Fruit fly (Drosophila melanogaster) whole organism, embryonic: ENCODE data around the gene Svil.

ENCODE experiments used
- Abd-B ChIP-seq: fragments of 200-800 bp; sonication (Bioruptor generic); optimal IDR thresholded peaks from 2 replicates; lab custom pipeline; 2018; ENCODE audit warnings: missing biosample characterization, mild to moderate bottlenecking, missing genetic modification characterization, moderate library complexity
- Atf-2 ChIP-seq: fragments of 200-800 bp; sonication (Bioruptor generic); optimal IDR thresholded peaks from 2 replicates; lab custom pipeline; 2016; ENCODE audit warnings: missing biosample characterization, missing genetic modification characterization
- BEAF-32 ChIP-seq: fragments of 200-800 bp; sonication (Bioruptor generic); optimal IDR thresholded peaks from 3 replicates; lab custom pipeline; 2017; ENCODE audit warnings: missing biosample characterization, missing genetic modification characterization, mild to moderate bottlenecking, moderate library complexity, missing genetic modification reagents
- Bgb ChIP-seq: fragments of 200-800 bp; sonication (Bioruptor generic); IDR thresholded peaks from 2 replicates; pipeline ENCODE4 v1.3.6; 2022; ENCODE audit warnings: missing biosample characterization, missing genetic modification characterization; ENCODE audit not compliant: partially characterized antibody
- Blimp-1 ChIP-seq: fragments of 200-800 bp; sonication (Bioruptor generic); optimal IDR thresholded peaks from 3 replicates; lab custom pipeline; 2018; ENCODE audit warnings: missing biosample characterization, missing genetic modification characterization, mild to moderate bottlenecking, moderate library complexity, missing genetic modification reagents
- CG10209 ChIP-seq: fragments of 200-800 bp; sonication (Bioruptor generic); optimal IDR thresholded peaks from 3 replicates; lab custom pipeline; 2017; ENCODE audit warnings: missing biosample characterization, mild to moderate bottlenecking, missing genetic modification characterization, missing genetic modification reagents
- CG11247 ChIP-seq: fragments of 200-800 bp; sonication (Bioruptor generic); IDR thresholded peaks from 2 replicates; pipeline ENCODE4 v1.3.6; 2022; ENCODE audit warnings: missing biosample characterization, missing genetic modification characterization
- CG12071 ChIP-seq: fragments of 200-800 bp; sonication (Bioruptor generic); optimal IDR thresholded peaks from 3 replicates; lab custom pipeline; 2018; ENCODE audit warnings: missing biosample characterization, mild to moderate bottlenecking, missing genetic modification characterization
- CG12659 ChIP-seq: fragments of 200-800 bp; sonication (Bioruptor generic); optimal IDR thresholded peaks from 3 replicates; lab custom pipeline; 2017; ENCODE audit warnings: mild to moderate bottlenecking, missing biosample characterization, missing genetic modification reagents, missing genetic modification characterization
- CG12942 ChIP-seq: fragments of 200-800 bp; sonication (Bioruptor generic); optimal IDR thresholded peaks from 3 replicates; lab custom pipeline; 2016; ENCODE audit warnings: missing biosample characterization, missing genetic modification characterization
- CG15269 ChIP-seq: fragments of 200-800 bp; sonication (Bioruptor generic); optimal IDR thresholded peaks from 2 replicates; lab custom pipeline; 2018; ENCODE audit warnings: missing biosample characterization, mild to moderate bottlenecking, missing genetic modification characterization, moderate library complexity
- CG15514 ChIP-seq: fragments of 200-800 bp; sonication (Bioruptor generic); optimal IDR thresholded peaks from 3 replicates; lab custom pipeline; 2017; ENCODE audit warnings: missing biosample characterization, missing genetic modification characterization, mild to moderate bottlenecking, moderate library complexity, missing genetic modification reagents
- CG1602 ChIP-seq: fragments of 200-800 bp; sonication (Bioruptor generic); optimal IDR thresholded peaks from 3 replicates; lab custom pipeline; 2016; ENCODE audit warnings: missing biosample characterization, missing genetic modification characterization
- CG16813 ChIP-seq: fragments of 200-800 bp; sonication (Bioruptor generic); IDR thresholded peaks from 3 replicates; pipeline ENCODE4 v1.3.6; 2022; ENCODE audit warnings: missing biosample characterization, missing genetic modification characterization; ENCODE audit not compliant: partially characterized antibody
- CG17612 ChIP-seq: fragments of 200-800 bp; sonication (Bioruptor generic); IDR thresholded peaks from 2 replicates; pipeline ENCODE4 v1.3.6; 2022; ENCODE audit warnings: missing biosample characterization, missing genetic modification characterization
- CG1792 ChIP-seq: fragments of 200-800 bp; sonication (Bioruptor generic); optimal IDR thresholded peaks from 2 replicates; lab custom pipeline; 2016; ENCODE audit warnings: missing biosample characterization, missing genetic modification characterization
- CG2712 ChIP-seq: fragments of 200-800 bp; optimal IDR thresholded peaks from 3 replicates; lab custom pipeline; 2019; ENCODE audit warnings: missing biosample characterization, mild to moderate bottlenecking, missing genetic modification characterization, moderate library complexity
- CG34224 ChIP-seq: fragments of 200-800 bp; sonication (Bioruptor generic); IDR thresholded peaks from 3 replicates; pipeline ENCODE4 v1.3.6; 2022; ENCODE audit warnings: missing biosample characterization, missing genetic modification characterization; ENCODE audit not compliant: partially characterized antibody
- CG3847 ChIP-seq: fragments of 200-800 bp; sonication (Bioruptor generic); IDR thresholded peaks from 2 replicates; pipeline ENCODE4 v1.3.6; 2022; ENCODE audit warnings: missing biosample characterization, missing genetic modification characterization
- CG8281 ChIP-seq: fragments of 200-800 bp; sonication (Bioruptor generic); optimal IDR thresholded peaks from 2 replicates; lab custom pipeline; 2018; ENCODE audit warnings: missing biosample characterization, mild to moderate bottlenecking, missing genetic modification characterization, moderate library complexity
- CG8388 ChIP-seq: fragments of 200-800 bp; sonication (Bioruptor generic); optimal IDR thresholded peaks from 2 replicates; lab custom pipeline; 2019; ENCODE audit warnings: missing biosample characterization, mild to moderate bottlenecking, missing genetic modification characterization, moderate library complexity
- Dfd ChIP-seq, 2 experiments: fragments of >200 bp; optimal IDR thresholded peaks; 2 replicates each; lab custom pipeline; 2017; ENCODE audit warnings: missing biosample characterization in 2 of 2, missing genetic modification characterization in 2 of 2
- Dp ChIP-seq: fragments of 200-800 bp; sonication (Bioruptor generic); optimal IDR thresholded peaks from 2 replicates; lab custom pipeline; 2018; ENCODE audit warnings: missing biosample characterization, mild to moderate bottlenecking, missing genetic modification characterization, moderate library complexity
- Dref ChIP-seq: fragments of 200-800 bp; sonication (Bioruptor generic); IDR thresholded peaks from 2 replicates; pipeline ENCODE4 v1.3.6; 2022; ENCODE audit warnings: missing biosample characterization, missing genetic modification characterization
- Fer3 ChIP-seq: fragments of 200-800 bp; sonication (Bioruptor generic); optimal IDR thresholded peaks from 2 replicates; lab custom pipeline; 2018; ENCODE audit warnings: missing biosample characterization, mild to moderate bottlenecking, missing genetic modification characterization, moderate library complexity
- MBD-R2 ChIP-seq: fragments of 200-800 bp; sonication (Bioruptor generic); IDR thresholded peaks from 2 replicates; pipeline ENCODE4 v1.3.6; 2022; ENCODE audit warnings: missing biosample characterization, missing genetic modification characterization
- MESR4 ChIP-seq: fragments of 200-800 bp; sonication (Bioruptor generic); optimal IDR thresholded peaks from 2 replicates; lab custom pipeline; 2018; ENCODE audit warnings: missing biosample characterization, mild to moderate bottlenecking, missing genetic modification characterization, moderate library complexity
- Neu2 ChIP-seq: fragments of 200-800 bp; sonication (Bioruptor generic); optimal IDR thresholded peaks from 3 replicates; lab custom pipeline; 2016; ENCODE audit warnings: missing biosample characterization, missing genetic modification characterization, borderline replicate concordance
- NfI ChIP-seq: fragments of 200-800 bp; sonication (Bioruptor generic); optimal IDR thresholded peaks from 3 replicates; lab custom pipeline; 2018; ENCODE audit warnings: missing biosample characterization, mild to moderate bottlenecking, missing genetic modification characterization, moderate library complexity
- PHDP ChIP-seq: fragments of 200-800 bp; sonication (Bioruptor generic); optimal IDR thresholded peaks from 3 replicates; lab custom pipeline; 2018; ENCODE audit warnings: missing biosample characterization, mild to moderate bottlenecking, missing genetic modification characterization, moderate library complexity
- Ptx1 ChIP-seq: fragments of 200-800 bp; sonication (Bioruptor generic); IDR thresholded peaks from 2 replicates; pipeline ENCODE4 v1.3.6; 2022; ENCODE audit warnings: missing biosample characterization, missing genetic modification characterization
- Sin3A ChIP-seq: fragments of >200 bp; optimal IDR thresholded peaks from 2 replicates; lab custom pipeline; 2018
- Six4 ChIP-seq: fragments of 200-800 bp; sonication (Bioruptor generic); optimal IDR thresholded peaks from 2 replicates; lab custom pipeline; 2016; ENCODE audit warnings: missing biosample characterization, missing genetic modification characterization
- al ChIP-seq: fragments of 200-800 bp; sonication (Bioruptor generic); IDR thresholded peaks from 2 replicates; pipeline ENCODE4 v1.3.6; 2022; ENCODE audit warnings: missing biosample characterization, missing genetic modification characterization
- corto ChIP-seq: fragments of 200-800 bp; sonication (Bioruptor generic); optimal IDR thresholded peaks from 2 replicates; lab custom pipeline; 2016; ENCODE audit warnings: missing biosample characterization, mild to moderate bottlenecking, missing genetic modification characterization, moderate library complexity
- dpn ChIP-seq, 2 experiments: fragments of 200-800 bp; sonication (Bioruptor generic); optimal IDR thresholded peaks; 3 replicates each; lab custom pipeline; 2016; ENCODE audit warnings: missing biosample characterization in 2 of 2, missing genetic modification characterization in 2 of 2
- fd3F ChIP-seq: fragments of 200-800 bp; sonication (Bioruptor generic); optimal IDR thresholded peaks from 2 replicates; lab custom pipeline; 2018; ENCODE audit warnings: missing biosample characterization, mild to moderate bottlenecking, missing genetic modification characterization, moderate library complexity
- fru ChIP-seq: fragments of >200 bp; optimal IDR thresholded peaks from 2 replicates; lab custom pipeline; 2017
- ftz-f1 ChIP-seq: fragments of 200-800 bp; sonication (Bioruptor generic); optimal IDR thresholded peaks from 2 replicates; lab custom pipeline; 2016; ENCODE audit warnings: missing biosample characterization, missing genetic modification characterization
- gce ChIP-seq: fragments of 200-800 bp; sonication (Bioruptor generic); IDR thresholded peaks from 3 replicates; pipeline ENCODE4 v1.3.6; 2022; ENCODE audit warnings: missing biosample characterization, missing genetic modification characterization
- hkb ChIP-seq, 2 experiments: fragments of 200-800 bp in 1 of 2; fragments of >200 bp in 1 of 2; sonication (Bioruptor generic) in 1 of 2; IDR thresholded peaks in 1 of 2; optimal IDR thresholded peaks in 1 of 2; 2 replicates each; pipeline versions ENCODE4 v1.3.6 to Lab custom; 2017 to 2022; ENCODE audit warnings: missing biosample characterization in 1 of 2, missing genetic modification characterization in 1 of 2
- lilli ChIP-seq: fragments of 200-800 bp; sonication (Bioruptor generic); optimal IDR thresholded peaks from 3 replicates; lab custom pipeline; 2016; ENCODE audit warnings: missing biosample characterization, missing genetic modification characterization
- lola ChIP-seq, 3 experiments: fragments of >200 bp in 2 of 3; fragments of 200-800 bp in 1 of 3; sonication (Bioruptor generic) in 1 of 3; optimal IDR thresholded peaks; 2 replicates each; lab custom pipeline; 2017 to 2019; ENCODE audit warnings: missing biosample characterization in 3 of 3, missing genetic modification characterization in 3 of 3, mild to moderate bottlenecking in 1 of 3, moderate library complexity in 1 of 3
- phol ChIP-seq: fragments of 200-800 bp; sonication (Bioruptor generic); optimal IDR thresholded peaks from 3 replicates; lab custom pipeline; 2018; ENCODE audit warnings: missing biosample characterization, mild to moderate bottlenecking, missing genetic modification characterization, moderate library complexity
- salm ChIP-seq: fragments of 200-800 bp; sonication (Bioruptor generic); optimal IDR thresholded peaks from 2 replicates; lab custom pipeline; 2018; ENCODE audit warnings: missing biosample characterization, mild to moderate bottlenecking, missing genetic modification characterization
- sna ChIP-seq: fragments of 200-800 bp; sonication (Bioruptor generic); IDR thresholded peaks from 2 replicates; pipeline ENCODE4 v1.3.6; 2022; ENCODE audit warnings: missing biosample characterization, missing genetic modification characterization; ENCODE audit not compliant: partially characterized antibody
- tap ChIP-seq: fragments of 200-800 bp; optimal IDR thresholded peaks from 3 replicates; lab custom pipeline; 2019; ENCODE audit warnings: missing biosample characterization, mild to moderate bottlenecking, missing genetic modification characterization, moderate library complexity
- twi ChIP-seq: fragments of 200-800 bp; optimal IDR thresholded peaks from 2 replicates; lab custom pipeline; 2019; ENCODE audit warnings: missing biosample characterization, mild to moderate bottlenecking, missing genetic modification characterization, moderate library complexity
- zen2 ChIP-seq: fragments of 200-800 bp; sonication (Bioruptor generic); IDR thresholded peaks from 3 replicates; pipeline ENCODE4 v1.3.6; 2022; ENCODE audit warnings: missing biosample characterization, missing genetic modification characterization; ENCODE audit not compliant: partially characterized antibody

Svil gene

dm6 chr3L:2371882-2372281, 5.6 kb upstream of the Svil start, which contains the start of the genes CG1317 and CG8993 (continued):
- TF ChIP-seq Six4 (GFP tag; lab: Kevin White, UChicago) (peak; percentile 42), CG11247 (GFP tag; lab: Robert Waterston, UW) (peak; percentile 35; the same call in 1 of the 2 replicates), twi (peak; percentile 8), Fer3 (peak; percentile 26), Sin3A (lab: Kevin White, UChicago) (peak; percentile 13), lilli (peak; percentile 20), Abd-B (GFP tag; lab: Kevin White, UChicago) (peak; percentile 64), Bgb (GFP tag; lab: Robert Waterston, UW) (peak; percentile 57), phol (tag; lab: Kevin White, UChicago) (peak; percentile 72), gce (GFP tag; lab: Robert Waterston, UW) (no peak), Dp (GFP tag; lab: Kevin White, UChicago) (peak; percentile 26), dpn (GFP tag; optimal IDR thresholded peaks at IDR 0.05; lab: Kevin White, UChicago) (peak in 1 of 2 experiments; percentile 62), CG8388 (GFP tag; lab: Kevin White, UChicago) (peak; percentile 40), Ptx1 (GFP tag; lab: Robert Waterston, UW) (peak; percentile 75), Blimp-1 (GFP tag; lab: Kevin White, UChicago) (peak; percentile 54), CG3847 (GFP tag; lab: Robert Waterston, UW) (peak; percentile 81), CG10209 (peak; percentile 47), NfI (GFP tag; lab: Kevin White, UChicago) (peak; percentile 54), tap (tag; lab: Kevin White, UChicago) (peak; percentile 20), Atf-2 (GFP tag; lab: Kevin White, UChicago) (no peak), al (GFP tag; lab: Robert Waterston, UW) (peak; percentile 39; the same call in 1 of the 2 replicates), CG34224 (GFP tag; lab: Robert Waterston, UW) (peak; percentile 67), salm (tag; lab: Kevin White, UChicago) (no peak), Neu2 (GFP tag; lab: Kevin White, UChicago) (no peak), corto (GFP tag; lab: Kevin White, UChicago) (peak; percentile 4), CG8281 (tag; lab: Kevin White, UChicago) (no peak), CG2712 (peak; percentile 76), CG15269 (tag; lab: Kevin White, UChicago) (peak; percentile 50), fd3F (GFP tag; lab: Kevin White, UChicago) (peak; percentile 1), sna (GFP tag; lab: Robert Waterston, UW) (peak; percentile 61; the same call in 1 of the 2 replicates), CG15514 (GFP tag; lab: Kevin White, UChicago) (peak; percentile 97), CG12659 (GFP tag; lab: Kevin White, UChicago) (peak; percentile 69), CG16813 (GFP tag; lab: Robert Waterston, UW) (peak; percentile 69), Dfd (GFP tag; optimal IDR thresholded peaks at IDR 0.05; lab: Kevin White, UChicago) (peak in 1 of 2 experiments; percentile 42), BEAF-32 (GFP tag; lab: Kevin White, UChicago) (peak; percentile 77), lola (GFP tag; optimal IDR thresholded peaks at IDR 0.05; lab: Kevin White, UChicago) (peak in 1 of 3 experiments; percentile 50), CG1792 (GFP tag; lab: Kevin White, UChicago) (no peak), CG12942 (GFP tag; lab: Kevin White, UChicago) (peak; percentile 55), MESR4 (GFP tag; lab: Kevin White, UChicago) (peak; percentile 28), CG1602 (GFP tag; lab: Kevin White, UChicago) (peak; percentile 25), PHDP (tag; lab: Kevin White, UChicago) (peak; percentile 61), ftz-f1 (GFP tag; lab: Kevin White, UChicago) (no peak), Dref (GFP tag; lab: Robert Waterston, UW) (0 out of 2 replicates have a peak, but pooled peaks have one; percentile 2), CG12071 (no peak), MBD-R2 (peak; percentile 94), hkb (optimal IDR thresholded peaks at IDR 0.05; lab: Kevin White, UChicago) (peak; percentile 14), hkb (GFP tag; IDR thresholded peaks at IDR 0.05; lab: Robert Waterston, UW) (no peak; the same call in 1 of the 2 replicates), fru (no peak), CG17612 (GFP tag; lab: Robert Waterston, UW) (no peak), zen2 (GFP tag; lab: Robert Waterston, UW) (no peak)
